Worm (Caenorhabditis elegans): ENCODE data around the gene F38B7.2.

The F38B7.2 gene

DNA sequence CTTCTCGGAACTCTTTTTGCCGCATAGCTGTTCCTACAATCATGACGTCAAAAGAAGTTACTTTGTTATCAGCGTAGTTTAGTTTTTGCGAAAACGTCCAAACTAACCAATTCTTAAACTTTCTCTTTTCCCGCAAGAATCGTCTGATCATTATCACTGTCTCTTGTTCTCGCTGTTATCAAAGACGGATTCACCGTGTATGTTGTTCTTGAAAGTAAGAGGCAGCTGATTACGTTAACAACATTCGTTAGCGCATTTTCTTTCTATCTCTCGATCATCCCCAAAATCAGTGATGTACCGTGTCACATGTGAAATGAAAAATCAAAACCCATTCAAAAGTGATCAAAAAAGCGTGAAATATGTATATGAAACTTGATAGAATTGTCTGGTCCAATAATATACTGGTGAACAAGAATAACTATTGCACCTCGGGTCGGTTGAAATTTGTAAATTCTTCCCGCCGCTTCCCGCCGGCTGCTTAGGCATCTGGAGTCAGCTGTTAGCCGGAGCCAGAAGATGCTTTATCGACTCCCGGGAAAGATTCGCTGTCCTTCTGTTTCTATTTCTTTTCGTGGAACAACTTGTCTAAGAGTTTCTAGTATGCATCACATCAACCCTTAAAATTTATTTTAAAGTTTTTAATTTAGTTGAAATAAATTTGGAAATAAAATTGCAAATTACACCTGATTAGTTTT, 9.1 kb upstream of the F38B7.2 start:
- no peak for TF ChIP-seq efl-1 (optimal IDR thresholded peaks at IDR 0.05)
- TF ChIP-seq efl-1 (GFP tag; optimal IDR thresholded peaks at IDR 0.05 in 1 of 2), result peak in 1 of 2 experiments; percentile 78
- TF ChIP-seq C04F5.9 (tag; optimal IDR thresholded peaks at IDR 0.05), result no peak
- TF ChIP-seq elt-2 (tag; optimal IDR thresholded peaks at IDR 0.05), result peak; percentile 87
- peak; percentile 6 for TF ChIP-seq unc-130 (tag; optimal IDR thresholded peaks at IDR 0.05)
- peak in 1 of 3 experiments; percentile 28 for TF ChIP-seq dpl-1 (GFP tag; optimal IDR thresholded peaks at IDR 0.05)
- no peak for TF ChIP-seq aha-1 (tag; optimal IDR thresholded peaks at IDR 0.05)
- peak; percentile 76 for TF ChIP-seq nhr-20 (tag; optimal IDR thresholded peaks at IDR 0.05)
- TF ChIP-seq alr-1 (tag; optimal IDR thresholded peaks at IDR 0.05; ENCODE audit: borderline replicate concordance), result no peak
- peak; percentile 13 for TF ChIP-seq C16A3.4 (tag; optimal IDR thresholded peaks at IDR 0.05)
- peak; percentile 99 for TF ChIP-seq blmp-1 (tag; optimal IDR thresholded peaks at IDR 0.05)
- TF ChIP-seq nhr-19 (GFP tag; conservative IDR thresholded peaks at IDR 0.05), result peak; percentile 14
- TF ChIP-seq snu-23 (GFP tag; optimal IDR thresholded peaks at IDR 0.05), result peak; percentile 37
- no peak for TF ChIP-seq pag-3 (tag; optimal IDR thresholded peaks at IDR 0.05; ENCODE audit: borderline replicate concordance, insufficient read depth)
- TF ChIP-seq lin-35 (GFP tag; optimal IDR thresholded peaks at IDR 0.05), result peak in 1 of 2 experiments; percentile 71
- TF ChIP-seq elt-3 (tag; optimal IDR thresholded peaks at IDR 0.05), result peak in 5 of 6 experiments; percentile 64 to 90 (median 68)
- peak; percentile 11 for TF ChIP-seq jun-1 (tag; optimal IDR thresholded peaks at IDR 0.05)
- peak; percentile 11 for TF ChIP-seq mep-1 (tag; optimal IDR thresholded peaks at IDR 0.05)
- no peak for TF ChIP-seq ceh-90 (tag; optimal IDR thresholded peaks at IDR 0.05)
- no peak for TF ChIP-seq nhr-77 (tag; optimal IDR thresholded peaks at IDR 0.05)
- peak; percentile 21 for TF ChIP-seq hpl-2 (GFP tag; optimal IDR thresholded peaks at IDR 0.05)
- peak; percentile 72 for TF ChIP-seq lin-14 (GFP tag; optimal IDR thresholded peaks at IDR 0.05)
- TF ChIP-seq vab-15 (tag; optimal IDR thresholded peaks at IDR 0.05), result no peak
- TF ChIP-seq nhr-90 (tag; optimal IDR thresholded peaks at IDR 0.05; ENCODE audit: poor library complexity), result peak; percentile 51
- no peak for TF ChIP-seq unc-86 (tag; optimal IDR thresholded peaks at IDR 0.05)
- TF ChIP-seq rnt-1 (tag; optimal IDR thresholded peaks at IDR 0.05), result peak; percentile 48
- no peak for TF ChIP-seq tbx-2 (tag; optimal IDR thresholded peaks at IDR 0.05)
- no peak for TF ChIP-seq ztf-11 (tag; optimal IDR thresholded peaks at IDR 0.05)
- peak in 1 of 2 experiments; percentile 60 for TF ChIP-seq mdl-1 (tag; optimal IDR thresholded peaks at IDR 0.05)
- no peak for TF ChIP-seq fkh-4 (tag; optimal IDR thresholded peaks at IDR 0.05; ENCODE audit: borderline replicate concordance)
- peak; percentile 81 for TF ChIP-seq nhr-85 (tag)
- no peak for TF ChIP-seq unc-98 (GFP tag; IDR thresholded peaks at IDR 0.05)
- no peak for TF ChIP-seq egl-13 (tag; optimal IDR thresholded peaks at IDR 0.05)
- TF ChIP-seq zag-1 (tag; optimal IDR thresholded peaks at IDR 0.05), result no peak
- TF ChIP-seq xbp-1 (tag; optimal IDR thresholded peaks at IDR 0.05), result no peak
- peak; percentile 65 for TF ChIP-seq ama-1 (optimal IDR thresholded peaks at IDR 0.05)
- TF ChIP-seq nhr-71 (tag; optimal IDR thresholded peaks at IDR 0.05), result peak; percentile 68
- peak; percentile 10; the same call in 1 of the 2 replicates for TF ChIP-seq grh-1 (GFP tag; IDR thresholded peaks at IDR 0.05)
- peak in 1 of 2 experiments; percentile 43 for TF ChIP-seq lsy-2 (tag; optimal IDR thresholded peaks at IDR 0.05)

DNA sequence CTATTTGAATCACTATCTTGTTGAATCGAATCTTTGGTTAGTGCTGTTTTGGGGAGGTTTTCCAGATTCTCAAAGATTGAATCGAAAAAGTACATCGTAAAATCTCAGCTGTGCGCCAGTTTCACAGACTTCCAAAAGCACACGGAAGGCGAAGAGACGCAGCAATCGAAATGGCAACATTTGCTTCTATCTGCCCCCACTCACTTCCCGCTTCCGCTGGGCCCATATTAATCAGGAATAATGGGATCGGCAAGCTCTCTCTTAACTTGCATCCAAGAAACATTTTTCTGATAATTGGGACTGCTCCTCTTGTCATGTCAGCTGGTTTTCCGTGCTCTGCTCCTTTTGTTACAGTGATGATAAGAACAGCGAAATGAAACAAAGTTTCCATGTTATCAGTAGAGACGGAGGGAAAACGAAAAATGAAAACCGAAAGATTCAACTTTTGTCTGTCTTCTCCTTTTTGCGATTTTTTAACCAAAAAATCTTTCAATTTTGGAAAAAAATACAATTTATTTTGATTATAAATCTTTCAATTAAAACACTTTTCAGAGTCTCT, 8.2 kb upstream of the F38B7.2 start:
- TF ChIP-seq elt-2 (tag; optimal IDR thresholded peaks at IDR 0.05) (peak; percentile 66), lsy-2 (tag; optimal IDR thresholded peaks at IDR 0.05) (peak in 1 of 2 experiments; percentile 37), nhr-28 (tag; optimal IDR thresholded peaks at IDR 0.05) (no peak), mep-1 (tag; optimal IDR thresholded peaks at IDR 0.05) (peak; percentile 10), nhr-47 (tag; optimal IDR thresholded peaks at IDR 0.05) (peak; percentile 0), efl-1 (optimal IDR thresholded peaks at IDR 0.05) (no peak), efl-1 (GFP tag; optimal IDR thresholded peaks at IDR 0.05 in 1 of 2) (peak in 1 of 2 experiments; percentile 90), nhr-85 (tag) (peak; percentile 34), C16A3.4 (tag; optimal IDR thresholded peaks at IDR 0.05) (no peak), hpl-2 (GFP tag; optimal IDR thresholded peaks at IDR 0.05) (no peak), aha-1 (tag; optimal IDR thresholded peaks at IDR 0.05) (no peak), F16B12.6 (tag; optimal IDR thresholded peaks at IDR 0.05) (no peak), blmp-1 (tag; optimal IDR thresholded peaks at IDR 0.05) (peak; percentile 51), lin-14 (GFP tag; optimal IDR thresholded peaks at IDR 0.05) (peak; percentile 61), lin-35 (GFP tag; optimal IDR thresholded peaks at IDR 0.05) (peak in 1 of 2 experiments; percentile 38), nhr-19 (GFP tag; conservative IDR thresholded peaks at IDR 0.05) (peak; percentile 17; the same call in 1 of the 2 replicates), rnt-1 (tag; optimal IDR thresholded peaks at IDR 0.05) (peak; percentile 67), nhr-71 (tag; optimal IDR thresholded peaks at IDR 0.05) (peak; percentile 55), snu-23 (GFP tag; optimal IDR thresholded peaks at IDR 0.05) (peak; percentile 11), nhr-20 (tag; optimal IDR thresholded peaks at IDR 0.05) (peak; percentile 1), zag-1 (tag; optimal IDR thresholded peaks at IDR 0.05) (no peak), lir-3 (tag; optimal IDR thresholded peaks at IDR 0.05; ENCODE audit: poor library complexity) (no peak), xbp-1 (tag; optimal IDR thresholded peaks at IDR 0.05) (no peak), unc-62 (GFP tag; optimal IDR thresholded peaks at IDR 0.05) (no peak), lin-39 (tag; optimal IDR thresholded peaks at IDR 0.05) (no peak)
